Worm (Caenorhabditis elegans) whole organism, mixed stage, embryonic: Measurements from ENCODE around the gene B0348.10.

Source experiments
- ces-1 ChIP-seq: fragments of 150-350 bp; optimal IDR thresholded peaks from 2 replicates; lab custom pipeline; 2014; ENCODE audit warnings: missing biosample characterization, missing genetic modification reagents, missing genetic modification characterization
- elt-1 ChIP-seq: sonication (generic microtip); optimal IDR thresholded peaks from 2 replicates; lab custom pipeline; 2017; ENCODE audit warnings: missing genetic modification characterization, mild to moderate bottlenecking, missing compliant biosample characterization, antibody characterized with exemption, moderate library complexity, borderline replicate concordance; ENCODE audit not compliant: insufficient read depth
- ham-2 ChIP-seq: fragments of 200-800 bp; sonication (Bioruptor generic); optimal IDR thresholded peaks from 2 replicates; lab custom pipeline; 2018; ENCODE audit warnings: mild to moderate bottlenecking, missing genetic modification characterization, missing compliant biosample characterization
- lin-13 ChIP-seq: fragments of 150-350 bp; optimal IDR thresholded peaks from 2 replicates; lab custom pipeline; 2014; ENCODE audit warnings: missing biosample characterization, missing genetic modification characterization
- mab-5 ChIP-seq: fragments of 150-350 bp; optimal IDR thresholded peaks from 2 replicates; lab custom pipeline; 2014; ENCODE audit warnings: missing biosample characterization, missing genetic modification characterization
- mep-1 ChIP-seq: fragments of 150-350 bp; optimal IDR thresholded peaks from 2 replicates; lab custom pipeline; 2017; ENCODE audit warnings: missing biosample characterization, missing genetic modification reagents, missing genetic modification characterization, inconsistent platforms
- nhr-237 ChIP-seq: fragments of 150-350 bp; optimal IDR thresholded peaks from 2 replicates; lab custom pipeline; 2014; ENCODE audit warnings: missing biosample characterization, missing genetic modification characterization
- nhr-28 ChIP-seq: fragments of 150-350 bp; optimal IDR thresholded peaks from 2 replicates; lab custom pipeline; 2014; ENCODE audit warnings: missing biosample characterization, missing genetic modification characterization
- nhr-76 ChIP-seq: sonication (generic microtip); optimal IDR thresholded peaks from 2 replicates; lab custom pipeline; 2017; ENCODE audit warnings: missing biosample characterization, missing genetic modification characterization
- tbx-8 ChIP-seq: fragments of 200-800 bp; sonication (Bioruptor generic); optimal IDR thresholded peaks from 2 replicates; lab custom pipeline; 2018; ENCODE audit warnings: mild to moderate bottlenecking, missing genetic modification characterization, moderate library complexity, missing compliant biosample characterization
- unc-39 ChIP-seq: fragments of 150-350 bp; optimal IDR thresholded peaks from 2 replicates; lab custom pipeline; 2014; ENCODE audit warnings: missing biosample characterization, missing genetic modification characterization
- unc-62 ChIP-seq: fragments of 150-350 bp; optimal IDR thresholded peaks from 2 replicates; lab custom pipeline; 2014; ENCODE audit warnings: missing biosample characterization, missing genetic modification reagents, missing genetic modification characterization

DNA sequence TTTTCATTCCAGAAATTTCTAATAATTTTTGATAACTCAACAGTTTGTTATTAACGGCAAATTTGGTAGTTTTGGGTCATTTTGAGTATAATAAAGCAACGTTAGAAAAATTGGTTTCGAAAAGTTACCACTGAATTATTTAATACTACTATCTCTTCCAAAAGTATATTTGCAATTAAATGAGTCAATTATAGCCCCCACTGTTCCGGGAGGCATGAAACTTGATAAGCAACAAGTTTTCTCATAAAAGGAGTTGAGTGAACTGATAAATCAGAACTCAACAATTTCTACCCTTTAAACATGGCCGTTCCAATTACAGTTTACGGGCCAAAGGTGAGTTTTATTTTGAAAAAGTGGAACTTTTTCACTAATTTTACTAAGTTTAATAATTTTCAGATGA, 40.1 kb upstream of the B0348.10 start, which contains the start of gene B0348.1:
- TF ChIP-seq lin-13 (tag; lab: Kevin White, UChicago) (no peak), unc-39 (tag; lab: Kevin White, UChicago) (no peak), mab-5 (tag; lab: Kevin White, UChicago) (no peak), nhr-237 (tag; lab: Kevin White, UChicago) (no peak), ham-2 (GFP tag; lab: Kevin White, UChicago) (no peak), elt-1 (no peak), ces-1 (GFP tag; lab: Kevin White, UChicago) (no peak), nhr-76 (tag; lab: Kevin White, UChicago) (no peak), unc-62 (GFP tag; lab: Kevin White, UChicago) (no peak), mep-1 (tag; lab: Kevin White, UChicago) (no peak), tbx-8 (GFP tag; lab: Kevin White, UChicago) (no peak), nhr-28 (tag; lab: Kevin White, UChicago) (no peak)
